Fruit fly (Drosophila melanogaster) whole organism, embryonic: ENCODE data around the gene Atg12.

Experiments used
- CG10565 ChIP-seq: fragments of 200-800 bp; sonication (Bioruptor generic); optimal IDR thresholded peaks from 3 replicates; lab custom pipeline; 2016; ENCODE audit warnings: missing biosample characterization, mild to moderate bottlenecking, missing genetic modification characterization
- CG10959 ChIP-seq: fragments of 200-800 bp; sonication (Bioruptor generic); IDR thresholded peaks from 2 replicates; pipeline ENCODE4 v1.3.6; 2022; ENCODE audit warnings: missing biosample characterization, missing genetic modification characterization
- CG11560 ChIP-seq: fragments of 200-800 bp; sonication (Bioruptor generic); IDR thresholded peaks from 3 replicates; pipeline ENCODE4 v1.3.6; 2022; ENCODE audit warnings: missing biosample characterization, missing genetic modification characterization
- CG12219 ChIP-seq: fragments of 200-800 bp; sonication (Bioruptor generic); optimal IDR thresholded peaks from 3 replicates; lab custom pipeline; 2018; ENCODE audit warnings: missing biosample characterization, mild to moderate bottlenecking, missing genetic modification characterization
- CG12391 ChIP-seq: fragments of 200-800 bp; sonication (Bioruptor generic); optimal IDR thresholded peaks from 3 replicates; lab custom pipeline; 2018; ENCODE audit warnings: missing biosample characterization, mild to moderate bottlenecking, missing genetic modification characterization, moderate library complexity
- CG12769 ChIP-seq: fragments of 200-800 bp; sonication (Bioruptor generic); optimal IDR thresholded peaks from 2 replicates; lab custom pipeline; 2019; ENCODE audit warnings: missing biosample characterization, mild to moderate bottlenecking, missing genetic modification characterization, moderate library complexity
- CG14860 ChIP-seq: fragments of 200-800 bp; sonication (Bioruptor generic); IDR thresholded peaks from 3 replicates; pipeline ENCODE4 v1.3.6; 2022; ENCODE audit warnings: missing biosample characterization, missing genetic modification characterization; ENCODE audit not compliant: partially characterized antibody
- CG15269 ChIP-seq: fragments of 200-800 bp; sonication (Bioruptor generic); optimal IDR thresholded peaks from 2 replicates; lab custom pipeline; 2018; ENCODE audit warnings: missing biosample characterization, mild to moderate bottlenecking, missing genetic modification characterization, moderate library complexity
- CG15601 ChIP-seq: fragments of 200-800 bp; sonication (Bioruptor generic); optimal IDR thresholded peaks from 3 replicates; lab custom pipeline; 2019; ENCODE audit warnings: missing biosample characterization, mild to moderate bottlenecking, missing genetic modification characterization, moderate library complexity
- CG2678 ChIP-seq: fragments of 200-800 bp; sonication (Bioruptor generic); optimal IDR thresholded peaks from 3 replicates; lab custom pipeline; 2019; ENCODE audit warnings: missing biosample characterization, mild to moderate bottlenecking, missing genetic modification characterization, moderate library complexity
- CG30403 ChIP-seq: fragments of 200-800 bp; sonication (Bioruptor generic); optimal IDR thresholded peaks from 3 replicates; lab custom pipeline; 2016; ENCODE audit warnings: missing biosample characterization, missing genetic modification characterization
- CG33557 ChIP-seq: fragments of 200-800 bp; sonication (Bioruptor generic); optimal IDR thresholded peaks from 2 replicates; lab custom pipeline; 2019; ENCODE audit warnings: missing biosample characterization, mild to moderate bottlenecking, missing genetic modification characterization, moderate library complexity
- CG4360 ChIP-seq: fragments of 200-800 bp; sonication (Bioruptor generic); IDR thresholded peaks from 2 replicates; pipeline ENCODE4 v1.3.6; 2022; ENCODE audit warnings: missing biosample characterization, missing genetic modification characterization
- CG7786 ChIP-seq: fragments of 200-800 bp; sonication (Bioruptor generic); optimal IDR thresholded peaks from 2 replicates; lab custom pipeline; 2016; ENCODE audit warnings: missing biosample characterization, missing genetic modification characterization
- CG7839 ChIP-seq: fragments of 200-800 bp; sonication (Bioruptor generic); optimal IDR thresholded peaks from 3 replicates; lab custom pipeline; 2018; ENCODE audit warnings: missing biosample characterization, mild to moderate bottlenecking, missing genetic modification characterization, moderate library complexity
- CG7963 ChIP-seq: fragments of 200-800 bp; sonication (Bioruptor generic); IDR thresholded peaks from 3 replicates; pipeline ENCODE4 v1.3.6; 2022; ENCODE audit warnings: missing biosample characterization, missing genetic modification characterization; ENCODE audit not compliant: partially characterized antibody
- Doc3 ChIP-seq: fragments of 200-800 bp; sonication (Bioruptor generic); IDR thresholded peaks from 3 replicates; pipeline ENCODE4 v1.3.6; 2022; ENCODE audit warnings: missing biosample characterization, missing genetic modification characterization; ENCODE audit not compliant: partially characterized antibody
- Dref ChIP-seq: fragments of 200-800 bp; sonication (Bioruptor generic); IDR thresholded peaks from 2 replicates; pipeline ENCODE4 v1.3.6; 2022; ENCODE audit warnings: missing biosample characterization, missing genetic modification characterization
- H2.0 ChIP-seq: fragments of 200-800 bp; sonication (Bioruptor generic); IDR thresholded peaks from 2 replicates; pipeline ENCODE4 v1.3.6; 2022; ENCODE audit warnings: missing biosample characterization, missing genetic modification characterization
- Hey ChIP-seq: fragments of 200-800 bp; sonication (Bioruptor generic); optimal IDR thresholded peaks from 3 replicates; lab custom pipeline; 2018; ENCODE audit warnings: missing biosample characterization, mild to moderate bottlenecking, missing genetic modification characterization
- HmgZ ChIP-seq: fragments of 200-800 bp; sonication (Bioruptor generic); optimal IDR thresholded peaks from 2 replicates; lab custom pipeline; 2018; ENCODE audit warnings: missing biosample characterization, mild to moderate bottlenecking, missing genetic modification characterization
- Kr ChIP-seq: fragments of 200-800 bp; sonication (Bioruptor generic); optimal IDR thresholded peaks from 2 replicates; lab custom pipeline; 2017; ENCODE audit warnings: missing biosample characterization, mild to moderate bottlenecking, missing genetic modification characterization
- Lhr ChIP-seq: fragments of 200-800 bp; sonication (Bioruptor generic); optimal IDR thresholded peaks from 3 replicates; lab custom pipeline; 2017; ENCODE audit warnings: mild to moderate bottlenecking, missing biosample characterization, missing genetic modification reagents, missing genetic modification characterization
- Rfx ChIP-seq: fragments of 200-800 bp; sonication (Bioruptor generic); IDR thresholded peaks from 2 replicates; pipeline ENCODE4 v1.3.6; 2022; ENCODE audit warnings: missing biosample characterization, missing genetic modification characterization
- Stat92E ChIP-seq, 3 experiments: fragments of >200 bp in 2 of 3; fragments of 200-800 bp in 1 of 3; sonication (Bioruptor generic) in 1 of 3; optimal IDR thresholded peaks; 2 replicates each; lab custom pipeline; 2017 to 2019; ENCODE audit warnings: missing biosample characterization in 3 of 3, missing genetic modification characterization in 3 of 3, mild to moderate bottlenecking in 1 of 3, moderate library complexity in 1 of 3
- TFAM ChIP-seq: fragments of 200-800 bp; sonication (Bioruptor generic); optimal IDR thresholded peaks from 2 replicates; lab custom pipeline; 2017; ENCODE audit warnings: missing biosample characterization, missing genetic modification characterization, inconsistent platforms
- ash1 ChIP-seq: fragments of 200-800 bp; sonication (Bioruptor generic); optimal IDR thresholded peaks from 2 replicates; lab custom pipeline; 2018; ENCODE audit warnings: missing biosample characterization, mild to moderate bottlenecking, missing genetic modification characterization
- bowl ChIP-seq: fragments of 200-800 bp; sonication (Bioruptor generic); IDR thresholded peaks from 2 replicates; pipeline ENCODE4 v1.3.6; 2022; ENCODE audit warnings: missing biosample characterization, missing genetic modification characterization
- br ChIP-seq: fragments of >200 bp; optimal IDR thresholded peaks from 2 replicates; lab custom pipeline; 2017
- dmrt99B ChIP-seq: fragments of 200-800 bp; sonication (Bioruptor generic); optimal IDR thresholded peaks from 2 replicates; lab custom pipeline; 2018; ENCODE audit warnings: missing biosample characterization, mild to moderate bottlenecking, missing genetic modification characterization, moderate library complexity
- en ChIP-seq: fragments of 200-800 bp; sonication (Bioruptor generic); optimal IDR thresholded peaks from 2 replicates; lab custom pipeline; 2016; ENCODE audit warnings: missing biosample characterization, missing genetic modification characterization
- ewg ChIP-seq: fragments of 200-800 bp; sonication (Bioruptor generic); optimal IDR thresholded peaks from 3 replicates; lab custom pipeline; 2017; ENCODE audit warnings: mild to moderate bottlenecking, missing biosample characterization, missing genetic modification reagents, missing genetic modification characterization
- exex ChIP-seq: fragments of 200-800 bp; sonication (Bioruptor generic); optimal IDR thresholded peaks from 4 replicates; lab custom pipeline; 2018; ENCODE audit warnings: missing biosample characterization, mild to moderate bottlenecking, missing genetic modification characterization, moderate library complexity
- fu2 ChIP-seq: fragments of 200-800 bp; sonication (Bioruptor generic); optimal IDR thresholded peaks from 2 replicates; lab custom pipeline; 2016; ENCODE audit warnings: missing biosample characterization, missing genetic modification characterization
- ham ChIP-seq: fragments of 200-800 bp; sonication (Bioruptor generic); IDR thresholded peaks from 2 replicates; pipeline ENCODE4 v1.3.6; 2022; ENCODE audit warnings: missing biosample characterization, missing genetic modification characterization
- her ChIP-seq: fragments of 200-800 bp; sonication (Bioruptor generic); optimal IDR thresholded peaks from 2 replicates; lab custom pipeline; 2016; ENCODE audit warnings: missing biosample characterization, missing genetic modification characterization
- hkb ChIP-seq, 2 experiments: fragments of 200-800 bp in 1 of 2; fragments of >200 bp in 1 of 2; sonication (Bioruptor generic) in 1 of 2; IDR thresholded peaks in 1 of 2; optimal IDR thresholded peaks in 1 of 2; 2 replicates each; pipeline versions ENCODE4 v1.3.6 to Lab custom; 2017 to 2022; ENCODE audit warnings: missing biosample characterization in 1 of 2, missing genetic modification characterization in 1 of 2
- knrl ChIP-seq: fragments of 200-800 bp; sonication (Bioruptor generic); IDR thresholded peaks from 3 replicates; pipeline ENCODE4 v1.3.6; 2022; ENCODE audit warnings: missing biosample characterization, missing genetic modification characterization; ENCODE audit not compliant: partially characterized antibody
- pho ChIP-seq: fragments of 200-800 bp; sonication (Bioruptor generic); optimal IDR thresholded peaks from 2 replicates; lab custom pipeline; 2016; ENCODE audit warnings: missing biosample characterization, missing genetic modification characterization
- salm ChIP-seq: fragments of 200-800 bp; sonication (Bioruptor generic); optimal IDR thresholded peaks from 2 replicates; lab custom pipeline; 2018; ENCODE audit warnings: missing biosample characterization, mild to moderate bottlenecking, missing genetic modification characterization
- sc ChIP-seq, 3 experiments: fragments of >200 bp in 2 of 3; fragments of 200-800 bp in 1 of 3; sonication (Bioruptor generic) in 1 of 3; optimal IDR thresholded peaks; 2 replicates in 2 of 3; 3 replicates in 1 of 3; lab custom pipeline; 2017; ENCODE audit warnings: mild to moderate bottlenecking in 1 of 3, missing biosample characterization in 1 of 3, missing genetic modification characterization in 1 of 3, missing genetic modification reagents in 1 of 3
- schlank ChIP-seq: fragments of 200-800 bp; sonication (Bioruptor generic); optimal IDR thresholded peaks from 2 replicates; lab custom pipeline; 2018; ENCODE audit warnings: missing biosample characterization, mild to moderate bottlenecking, missing genetic modification characterization
- sens-2 ChIP-seq: fragments of 200-800 bp; sonication (Bioruptor generic); IDR thresholded peaks from 2 replicates; pipeline ENCODE4 v1.3.6; 2022; ENCODE audit warnings: missing biosample characterization, missing genetic modification characterization
- slbo ChIP-seq: fragments of 200-800 bp; sonication (Bioruptor generic); IDR thresholded peaks from 2 replicates; pipeline ENCODE4 v1.3.6; 2022; ENCODE audit warnings: missing biosample characterization, missing genetic modification characterization
- tgo ChIP-seq: fragments of 200-800 bp; sonication (Bioruptor generic); IDR thresholded peaks from 3 replicates; pipeline ENCODE4 v1.3.6; 2022; ENCODE audit warnings: missing biosample characterization, missing genetic modification characterization
- yki ChIP-seq: fragments of >200 bp; optimal IDR thresholded peaks from 3 replicates; lab custom pipeline; 2018
- z ChIP-seq: fragments of 200-800 bp; sonication (Bioruptor generic); IDR thresholded peaks from 3 replicates; pipeline ENCODE4 v1.3.6; 2022; ENCODE audit warnings: missing biosample characterization, missing genetic modification characterization
- zen ChIP-seq: fragments of 200-800 bp; sonication (Bioruptor generic); optimal IDR thresholded peaks from 3 replicates; lab custom pipeline; 2018; ENCODE audit warnings: missing biosample characterization, mild to moderate bottlenecking, missing genetic modification characterization, moderate library complexity
- zfh2 ChIP-seq: fragments of 200-800 bp; sonication (Bioruptor generic); optimal IDR thresholded peaks from 2 replicates; lab custom pipeline; 2016; ENCODE audit warnings: missing biosample characterization, missing genetic modification characterization

Gene Atg12

dm6 chr3L:12115966-12116735 lies 20.6 kb upstream of the Atg12 start, which contains the start of gene vers (continued):
- TF ChIP-seq br (lab: Kevin White, UChicago) (no peak), exex (no peak), knrl (GFP tag; lab: Robert Waterston, UW) (peak; percentile 90), yki (lab: Kevin White, UChicago) (no peak), CG33557 (GFP tag; lab: Kevin White, UChicago) (no peak), ash1 (no peak), her (GFP tag; lab: Kevin White, UChicago) (peak; percentile 0), CG12769 (tag; lab: Kevin White, UChicago) (no peak), slbo (GFP tag; lab: Robert Waterston, UW) (peak; percentile 58), CG10959 (no peak), salm (tag; lab: Kevin White, UChicago) (no peak), CG2678 (tag; lab: Kevin White, UChicago) (no peak), dmrt99B (tag; lab: Kevin White, UChicago) (no peak), CG11560 (tag; lab: Robert Waterston, UW) (no peak), pho (no peak), CG15601 (no peak), fu2 (GFP tag; lab: Kevin White, UChicago) (no peak), bowl (no peak), zen (tag; lab: Kevin White, UChicago) (peak; percentile 16), zfh2 (GFP tag; lab: Kevin White, UChicago) (peak; percentile 33), HmgZ (tag; lab: Kevin White, UChicago) (peak; percentile 43), CG4360 (GFP tag; lab: Robert Waterston, UW) (no peak), CG12219 (GFP tag; lab: Kevin White, UChicago) (no peak), CG7963 (GFP tag; lab: Robert Waterston, UW) (peak; percentile 82), hkb (optimal IDR thresholded peaks at IDR 0.05; lab: Kevin White, UChicago) (no peak), hkb (GFP tag; IDR thresholded peaks at IDR 0.05; lab: Robert Waterston, UW) (no peak), CG10565 (GFP tag; lab: Kevin White, UChicago) (no peak), Lhr (GFP tag; lab: Kevin White, UChicago) (no peak), CG7786 (GFP tag; lab: Kevin White, UChicago) (no peak), TFAM (GFP tag; lab: Kevin White, UChicago) (no peak), Doc3 (GFP tag; lab: Robert Waterston, UW) (peak; percentile 91), H2.0 (GFP tag; lab: Robert Waterston, UW) (no peak), z (GFP tag; lab: Robert Waterston, UW) (no peak), en (GFP tag; lab: Kevin White, UChicago) (no peak), schlank (tag; lab: Kevin White, UChicago) (no peak), Rfx (peak; percentile 67; the same call in 1 of the 2 replicates), CG30403 (GFP tag; lab: Kevin White, UChicago) (peak; percentile 19), Stat92E (GFP tag; optimal IDR thresholded peaks at IDR 0.05; lab: Kevin White, UChicago) (peak in 1 of 3 experiments; percentile 52), Hey (tag; lab: Kevin White, UChicago) (no peak), tgo (GFP tag; lab: Robert Waterston, UW) (no peak), sc (optimal IDR thresholded peaks at IDR 0.05; lab: Kevin White, UChicago) (no peak), sc (GFP tag; optimal IDR thresholded peaks at IDR 0.05; lab: Kevin White, UChicago) (no peak), Dref (GFP tag; lab: Robert Waterston, UW) (peak; percentile 97), CG14860 (GFP tag; lab: Robert Waterston, UW) (peak; percentile 86), Kr (no peak), CG15269 (tag; lab: Kevin White, UChicago) (no peak), CG12391 (tag; lab: Kevin White, UChicago) (peak; percentile 28), CG7839 (tag; lab: Kevin White, UChicago) (no peak), ewg (GFP tag; lab: Kevin White, UChicago) (no peak), ham (GFP tag; lab: Robert Waterston, UW) (no peak), sens-2 (GFP tag; lab: Robert Waterston, UW) (no peak)
